Worm (Caenorhabditis elegans): Measurements from ENCODE around the gene W07G4.8.

W07G4.8 gene

DNA sequence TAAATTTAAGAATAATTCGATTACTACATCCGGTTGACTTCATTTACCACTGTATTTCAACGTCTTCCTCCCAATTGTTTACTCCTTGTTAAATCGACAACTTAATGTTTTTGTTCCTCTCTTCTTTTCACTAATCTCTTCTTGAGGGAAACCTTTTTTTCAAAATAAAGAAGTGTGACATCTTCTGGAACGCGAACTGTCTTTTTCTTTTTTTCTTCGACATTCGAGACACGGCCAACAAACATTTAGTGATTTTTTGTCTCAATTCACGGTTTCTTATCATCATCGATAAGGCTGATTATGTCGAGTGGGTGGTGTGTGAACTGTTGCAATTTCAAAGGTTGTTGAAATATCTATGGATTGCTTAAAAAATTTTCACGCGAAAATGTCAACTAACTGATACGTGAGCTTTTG is 35.9 kb upstream of the W07G4.8 start:
- no peak for TF ChIP-seq F13H6.1 (tag; optimal IDR thresholded peaks at IDR 0.05)
- no peak for TF ChIP-seq syd-9 (tag; optimal IDR thresholded peaks at IDR 0.05)
- no peak for TF ChIP-seq K09A11.1 (tag; optimal IDR thresholded peaks at IDR 0.05; ENCODE audit: insufficient read depth)
- peak; percentile 39 for TF ChIP-seq elt-2 (tag; optimal IDR thresholded peaks at IDR 0.05)

DNA sequence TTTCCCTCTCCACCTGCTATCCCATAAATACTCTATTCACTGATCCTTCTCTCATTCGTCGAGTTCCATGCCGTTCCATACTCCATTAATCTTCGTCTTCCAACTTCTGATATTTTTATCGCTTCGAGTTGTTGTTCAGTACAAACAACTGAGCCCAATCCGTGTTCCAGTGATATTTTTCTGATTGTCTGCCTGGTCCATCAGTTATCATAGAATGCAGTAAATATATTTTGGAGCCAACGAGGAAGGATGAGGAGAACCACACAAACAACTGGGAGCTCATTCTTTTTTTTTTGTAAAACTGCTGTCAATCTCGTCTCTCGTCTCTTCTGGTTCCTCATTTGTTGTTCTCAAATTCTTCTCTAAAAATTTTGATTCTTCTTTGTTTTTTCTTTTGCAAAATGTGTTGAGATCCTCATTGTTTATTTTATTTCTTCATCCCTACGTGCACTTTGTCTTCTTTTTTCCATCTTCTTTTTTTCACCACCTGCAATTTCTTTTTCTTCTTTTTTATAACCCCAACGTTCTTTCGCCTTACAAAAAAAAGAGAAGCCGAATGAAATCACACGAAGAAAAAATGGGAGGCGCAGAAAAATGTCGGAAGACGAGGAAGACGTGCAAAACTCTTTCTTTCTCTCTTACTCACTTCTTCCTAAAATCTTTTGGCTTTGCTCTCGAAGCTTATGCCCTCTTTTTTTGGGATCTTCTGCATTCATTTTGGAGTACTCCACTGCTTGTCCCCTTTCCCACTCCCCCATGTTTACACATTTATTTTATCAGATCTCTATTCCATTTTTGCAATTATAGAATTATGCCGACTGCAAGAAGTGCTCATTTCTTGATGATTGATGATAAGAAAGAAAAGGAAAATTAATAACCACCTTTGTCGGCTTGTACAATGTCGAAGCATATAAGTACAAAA is 34.7 kb upstream of the W07G4.8 start:
- TF ChIP-seq pag-3 (tag; optimal IDR thresholded peaks at IDR 0.05; ENCODE audit: borderline replicate concordance) (no peak), ceh-18 (tag; optimal IDR thresholded peaks at IDR 0.05) (peak; percentile 54), unc-42 (tag; optimal IDR thresholded peaks at IDR 0.05) (peak; percentile 31)

DNA sequence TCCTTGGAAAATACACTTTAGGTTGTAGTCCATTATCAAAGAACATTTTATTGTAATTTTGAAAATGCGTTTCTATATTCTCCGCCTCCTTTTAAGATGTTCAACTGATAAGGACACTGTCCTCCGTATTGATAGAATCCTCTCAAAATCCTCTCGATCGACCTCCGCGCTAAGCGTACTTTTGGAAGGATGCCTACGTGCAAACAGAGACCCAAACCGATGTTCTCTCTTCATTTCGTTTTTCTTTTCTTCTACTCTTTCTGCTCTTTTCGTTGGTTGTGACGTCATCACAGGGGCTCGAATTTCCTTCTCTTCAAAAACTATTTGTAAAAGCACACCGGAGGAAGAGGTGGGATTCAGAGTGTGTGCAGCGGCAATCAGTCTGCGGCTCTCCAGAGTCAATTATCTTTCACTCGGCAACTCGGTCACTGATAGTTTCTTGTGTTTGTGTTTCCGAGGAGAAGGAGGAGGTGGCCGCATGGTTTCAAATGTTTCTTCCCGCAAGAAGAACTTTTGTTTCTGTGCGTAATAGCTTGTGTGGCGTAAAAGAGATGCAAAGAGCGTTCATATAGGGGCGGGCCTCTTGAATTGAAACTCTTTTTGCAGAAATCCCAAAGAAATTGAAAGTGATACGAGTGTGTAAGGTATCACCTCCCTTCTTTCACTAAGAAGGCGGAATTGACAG is 33.2 kb upstream of the W07G4.8 start, which contains the start of gene C34B4.2:
Gene C34B4.2 (plus strand): TSS at position 614 of the 685 bp plus-strand sequence.
- TF ChIP-seq pat-9 (tag; optimal IDR thresholded peaks at IDR 0.05) (peak; percentile 0), tbx-2 (tag; optimal IDR thresholded peaks at IDR 0.05) (peak; percentile 45), unc-42 (tag; optimal IDR thresholded peaks at IDR 0.05) (peak; percentile 41), ceh-2 (tag; optimal IDR thresholded peaks at IDR 0.05) (peak; percentile 35), fkh-10 (GFP tag; optimal IDR thresholded peaks at IDR 0.05) (no peak), pha-4 (tag; optimal IDR thresholded peaks at IDR 0.05) (no peak), ceh-31 (tag; optimal IDR thresholded peaks at IDR 0.05) (peak; percentile 29), ceh-19 (GFP tag; optimal IDR thresholded peaks at IDR 0.05) (peak; percentile 57), elt-2 (tag; optimal IDR thresholded peaks at IDR 0.05) (peak; percentile 11), rnt-1 (tag; optimal IDR thresholded peaks at IDR 0.05) (peak; percentile 7), ceh-34 (tag; optimal IDR thresholded peaks at IDR 0.05) (peak; percentile 77), pag-3 (tag; optimal IDR thresholded peaks at IDR 0.05; ENCODE audit: borderline replicate concordance) (no peak), F13H6.1 (tag; optimal IDR thresholded peaks at IDR 0.05) (no peak), ceh-18 (tag; optimal IDR thresholded peaks at IDR 0.05) (peak; percentile 94)

DNA sequence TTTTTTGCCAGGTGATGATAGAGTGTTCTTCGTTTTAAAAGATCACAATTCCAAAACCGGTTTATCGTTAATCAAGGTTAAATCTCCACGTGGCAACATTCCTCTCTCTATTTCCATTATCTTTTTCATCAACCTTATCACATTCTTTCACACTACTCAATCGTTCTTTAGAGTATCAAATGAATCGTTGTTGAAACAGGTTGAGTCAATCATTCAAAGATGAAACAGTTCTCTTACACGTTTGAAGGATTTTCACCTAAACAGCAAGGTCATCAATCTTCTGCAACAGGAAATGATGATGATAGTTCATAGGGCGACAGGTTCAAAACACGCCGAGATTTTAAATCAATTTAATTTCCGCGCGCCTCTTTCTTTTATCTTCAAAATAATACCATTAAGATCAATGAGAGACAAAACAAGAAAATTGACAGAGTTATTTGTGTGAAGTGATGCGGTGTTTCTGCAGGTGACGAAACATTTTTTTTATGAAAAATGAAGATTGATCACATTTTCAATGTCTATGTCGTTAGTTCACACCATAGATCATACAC is 31.9 kb upstream of the W07G4.8 start:
- TF ChIP-seq ceh-48 (tag; optimal IDR thresholded peaks at IDR 0.05): no peak
- no peak for TF ChIP-seq odd-2 (tag; optimal IDR thresholded peaks at IDR 0.05)
- no peak for TF ChIP-seq ets-4 (tag; optimal IDR thresholded peaks at IDR 0.05)
- no peak for TF ChIP-seq lim-6 (tag; optimal IDR thresholded peaks at IDR 0.05)
- TF ChIP-seq ceh-34 (tag; optimal IDR thresholded peaks at IDR 0.05): no peak
- no peak for TF ChIP-seq ceh-45 (GFP tag; IDR thresholded peaks at IDR 0.05)

DNA sequence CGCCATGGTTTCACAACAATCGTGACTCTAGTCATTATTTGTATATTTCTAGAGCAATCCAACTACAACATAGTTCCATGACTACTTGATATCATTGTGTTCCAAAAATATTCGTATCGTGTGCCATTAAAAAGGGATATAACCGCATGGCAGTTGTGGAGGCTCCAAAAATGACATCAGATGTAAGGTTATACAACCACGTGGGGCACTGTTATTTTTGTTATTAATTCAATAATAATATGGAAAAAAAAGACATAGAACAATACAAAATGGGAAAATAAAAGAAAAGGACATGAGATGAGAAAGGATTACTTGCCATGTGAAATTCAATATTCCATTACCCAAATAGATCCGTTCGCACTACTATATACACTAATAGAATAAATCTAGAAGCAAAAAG is 26.1 kb upstream of the W07G4.8 start:
- TF ChIP-seq sdc-2 (tag; optimal IDR thresholded peaks at IDR 0.05): no peak
- no peak for TF ChIP-seq ztf-16 (tag; optimal IDR thresholded peaks at IDR 0.05)
- TF ChIP-seq ceh-14 (tag; optimal IDR thresholded peaks at IDR 0.05): no peak
- TF ChIP-seq ceh-19 (GFP tag; optimal IDR thresholded peaks at IDR 0.05): no peak
- no peak for TF ChIP-seq tbx-7 (tag; optimal IDR thresholded peaks at IDR 0.05)
- no peak for TF ChIP-seq ceh-30 (tag; optimal IDR thresholded peaks at IDR 0.05)
- TF ChIP-seq nhr-232 (tag; optimal IDR thresholded peaks at IDR 0.05): no peak
- no peak for TF ChIP-seq pax-1 (tag; optimal IDR thresholded peaks at IDR 0.05)
- TF ChIP-seq Y22D7AL.16 (tag; optimal IDR thresholded peaks at IDR 0.05): no peak
- no peak for TF ChIP-seq pha-2 (tag; optimal IDR thresholded peaks at IDR 0.05)
- TF ChIP-seq pqm-1 (tag; optimal IDR thresholded peaks at IDR 0.05): no peak

Measured in whole organism, late embryonic.